Worm (Caenorhabditis elegans) whole organism, L4 larva: ENCODE results near the gene mrpl-16.

ENCODE experiments used
- F10B5.3 ChIP-seq: sonication (generic microtip); optimal IDR thresholded peaks from 2 replicates; lab custom pipeline; 2016; ENCODE audit warnings: mild to moderate bottlenecking, missing genetic modification characterization, missing compliant biosample characterization
- T20F7.1 ChIP-seq: fragments of 200-800 bp; sonication (Bioruptor generic); optimal IDR thresholded peaks from 2 replicates; lab custom pipeline; 2018; ENCODE audit warnings: mild to moderate bottlenecking, missing genetic modification characterization, missing compliant biosample characterization
- Y48G9A.11 ChIP-seq: fragments of 200-800 bp; sonication (Bioruptor generic); IDR thresholded peaks from 2 replicates; pipeline ENCODE4 v1.3.6; 2022; ENCODE audit warnings: missing genetic modification reagents, missing genetic modification characterization, missing compliant biosample characterization
- Y5F2A.4 ChIP-seq: fragments of 200-800 bp; sonication (Bioruptor generic); optimal IDR thresholded peaks from 2 replicates; lab custom pipeline; 2018; ENCODE audit warnings: mild to moderate bottlenecking, missing genetic modification characterization, missing compliant biosample characterization
- ZK546.5 ChIP-seq, 2 experiments: sonication (generic microtip); optimal IDR thresholded peaks; 2 replicates each; lab custom pipeline; 2017; ENCODE audit warnings: missing biosample characterization in 2 of 2, missing genetic modification characterization in 2 of 2
- aha-1 ChIP-seq: fragments of 150-350 bp; peaks from one replicate; lab custom pipeline; 2014; ENCODE audit warnings: missing biosample characterization, missing genetic modification characterization
- arid-1 ChIP-seq: fragments of 200-800 bp; sonication (Bioruptor generic); conservative IDR thresholded peaks from 2 replicates; pipeline ENCODE4 v1.3.6; 2022; ENCODE audit warnings: missing genetic modification reagents, missing genetic modification characterization, missing compliant biosample characterization
- ceh-32 ChIP-seq: sonication (generic microtip); optimal IDR thresholded peaks from 2 replicates; lab custom pipeline; 2016; ENCODE audit warnings: mild to moderate bottlenecking, missing genetic modification characterization, missing compliant biosample characterization; ENCODE audit not compliant: poor library complexity
- ceh-62 ChIP-seq: sonication (generic microtip); optimal IDR thresholded peaks from 2 replicates; lab custom pipeline; 2017; ENCODE audit warnings: missing biosample characterization, missing genetic modification characterization
- ces-1 ChIP-seq: fragments of 150-350 bp; sonication (generic microtip); optimal IDR thresholded peaks from 4 replicates; lab custom pipeline; 2014; ENCODE audit warnings: missing biosample characterization, missing genetic modification reagents, missing genetic modification characterization
- daf-16 ChIP-seq, 3 experiments: sonication (generic microtip); optimal IDR thresholded peaks; 2 replicates each; lab custom pipeline; 2016 to 2017; ENCODE audit warnings: missing genetic modification characterization in 3 of 3, missing genetic modification reagents in 3 of 3, mild to moderate bottlenecking in 2 of 3, missing compliant biosample characterization in 2 of 3, missing biosample characterization in 1 of 3, moderate library complexity in 1 of 3
- dmd-9 ChIP-seq: fragments of 200-800 bp; sonication (Bioruptor generic); IDR thresholded peaks from 2 replicates; pipeline ENCODE4 v1.3.6; 2022; ENCODE audit warnings: missing genetic modification reagents, missing genetic modification characterization, missing compliant biosample characterization
- gei-8 ChIP-seq: fragments of 200-800 bp; sonication (Bioruptor generic); optimal IDR thresholded peaks from 2 replicates; lab custom pipeline; 2018; ENCODE audit warnings: mild to moderate bottlenecking, missing genetic modification characterization, missing compliant biosample characterization
- hif-1 ChIP-seq, 2 experiments: sonication (generic microtip); optimal IDR thresholded peaks; 2 replicates each; lab custom pipeline; 2016 to 2017; ENCODE audit warnings: missing compliant biosample characterization in 2 of 2, missing genetic modification characterization in 2 of 2, missing genetic modification reagents in 2 of 2, missing genotype in 2 of 2, mild to moderate bottlenecking in 1 of 2
- lin-1 ChIP-seq: fragments of 200-800 bp; sonication (Bioruptor generic); IDR thresholded peaks from 2 replicates; pipeline ENCODE4 v1.3.6; 2022; ENCODE audit warnings: missing genetic modification reagents, missing genetic modification characterization, missing compliant biosample characterization
- lin-13 ChIP-seq: fragments of 150-350 bp; optimal IDR thresholded peaks from 2 replicates; lab custom pipeline; 2014; ENCODE audit warnings: missing biosample characterization, missing genetic modification reagents, missing genetic modification characterization
- lin-38 ChIP-seq: fragments of 200-800 bp; sonication (Bioruptor generic); IDR thresholded peaks from 2 replicates; pipeline ENCODE4 v1.3.6; 2022; ENCODE audit warnings: missing genetic modification reagents, missing genetic modification characterization, missing compliant biosample characterization
- lir-3 ChIP-seq: sonication (generic microtip); optimal IDR thresholded peaks from 2 replicates; lab custom pipeline; 2016; ENCODE audit warnings: mild to moderate bottlenecking, missing genetic modification characterization, missing compliant biosample characterization
- madf-5 ChIP-seq, 2 experiments: fragments of 200-800 bp; sonication (Bioruptor generic); IDR thresholded peaks; 2 replicates each; pipeline ENCODE4 v1.3.6; 2022; ENCODE audit warnings: missing compliant biosample characterization in 2 of 2, missing genetic modification characterization in 2 of 2
- mdt-29 ChIP-seq: fragments of 200-800 bp; sonication (Bioruptor generic); IDR thresholded peaks from 2 replicates; pipeline ENCODE4 v1.3.6; 2022; ENCODE audit warnings: missing genetic modification reagents, missing genetic modification characterization, missing compliant biosample characterization
- nhr-11 ChIP-seq: fragments of 150-350 bp; optimal IDR thresholded peaks from 2 replicates; lab custom pipeline; 2014; ENCODE audit warnings: missing biosample characterization, missing genetic modification characterization
- nhr-237 ChIP-seq: sonication (generic microtip); optimal IDR thresholded peaks from 2 replicates; lab custom pipeline; 2017; ENCODE audit warnings: missing biosample characterization, missing genetic modification characterization
- nhr-28 ChIP-seq: fragments of 150-350 bp; optimal IDR thresholded peaks from 2 replicates; lab custom pipeline; 2014; ENCODE audit warnings: missing biosample characterization, missing genetic modification characterization
- nhr-42 ChIP-seq: fragments of 200-800 bp; sonication (Bioruptor generic); IDR thresholded peaks from 2 replicates; pipeline ENCODE4 v1.3.6; 2022; ENCODE audit warnings: missing genetic modification characterization, missing compliant biosample characterization
- php-3 ChIP-seq: fragments of 200-800 bp; sonication (Bioruptor generic); IDR thresholded peaks from 2 replicates; pipeline ENCODE4 v1.3.6; 2022; ENCODE audit warnings: missing genetic modification reagents, missing genetic modification characterization, missing compliant biosample characterization
- saeg-2 ChIP-seq: fragments of 200-800 bp; sonication (Bioruptor generic); IDR thresholded peaks from 2 replicates; pipeline ENCODE4 v1.3.6; 2022; ENCODE audit warnings: missing genetic modification reagents, missing genetic modification characterization, missing compliant biosample characterization
- sdz-12 ChIP-seq: fragments of 200-800 bp; sonication (Bioruptor generic); optimal IDR thresholded peaks from 2 replicates; lab custom pipeline; 2018; ENCODE audit warnings: mild to moderate bottlenecking, missing genetic modification characterization, missing compliant biosample characterization
- skn-1 ChIP-seq: fragments of 150-350 bp; optimal IDR thresholded peaks from 2 replicates; lab custom pipeline; 2014; ENCODE audit warnings: missing biosample characterization, missing genetic modification characterization
- spr-1 ChIP-seq: sonication (generic microtip); optimal IDR thresholded peaks from 2 replicates; lab custom pipeline; 2016; ENCODE audit warnings: mild to moderate bottlenecking, missing genetic modification characterization, missing compliant biosample characterization
- tag-97 ChIP-seq: fragments of 200-800 bp; sonication (Bioruptor generic); IDR thresholded peaks from 2 replicates; pipeline ENCODE4 v1.3.6; 2022; ENCODE audit warnings: missing genetic modification characterization, missing compliant biosample characterization
- unc-130 ChIP-seq: sonication (generic microtip); optimal IDR thresholded peaks from 2 replicates; lab custom pipeline; 2016; ENCODE audit warnings: missing genetic modification reagents, missing genetic modification characterization, missing compliant biosample characterization
- unc-62 ChIP-seq, 3 experiments: fragments of 150-350 bp in 1 of 3; sonication (generic microtip); optimal IDR thresholded peaks in 2 of 3; peaks in 1 of 3; 1 replicate in 1 of 3; 2 replicates in 2 of 3; lab custom pipeline; 2014 to 2017; ENCODE audit warnings: missing biosample characterization in 3 of 3, missing genetic modification characterization in 3 of 3, missing genetic modification reagents in 3 of 3, missing genotype in 1 of 3
- zfp-2 ChIP-seq: sonication (generic microtip); optimal IDR thresholded peaks from 2 replicates; lab custom pipeline; 2016; ENCODE audit warnings: mild to moderate bottlenecking, missing genetic modification characterization, missing compliant biosample characterization
- zip-11 ChIP-seq: fragments of 200-800 bp; sonication (Bioruptor generic); IDR thresholded peaks from 2 replicates; pipeline ENCODE4 v1.3.6; 2022; ENCODE audit warnings: missing genetic modification characterization, missing compliant biosample characterization

mrpl-16 gene

ce11 chrIII:4677466-4677865, 26.7 kb upstream of the mrpl-16 start, which contains the start of gene srg-10:
Gene srg-10 (plus strand): TSS chrIII:4677766.
- no peak for TF ChIP-seq zip-11 (GFP tag; lab: Robert Waterston, UW)

- no peak for TF ChIP-seq sdz-12 (GFP tag; lab: Kevin White, UChicago)
- peak; percentile 97 for TF ChIP-seq aha-1 (tag; lab: Kevin White, UChicago)
Measured at ce11 chrIII:4679963-4680484, 24.2 kb upstream of the mrpl-16 start, which contains the start of gene srg-11. Gene srg-11 (plus strand): TSS chrIII:4680013.

DNA sequence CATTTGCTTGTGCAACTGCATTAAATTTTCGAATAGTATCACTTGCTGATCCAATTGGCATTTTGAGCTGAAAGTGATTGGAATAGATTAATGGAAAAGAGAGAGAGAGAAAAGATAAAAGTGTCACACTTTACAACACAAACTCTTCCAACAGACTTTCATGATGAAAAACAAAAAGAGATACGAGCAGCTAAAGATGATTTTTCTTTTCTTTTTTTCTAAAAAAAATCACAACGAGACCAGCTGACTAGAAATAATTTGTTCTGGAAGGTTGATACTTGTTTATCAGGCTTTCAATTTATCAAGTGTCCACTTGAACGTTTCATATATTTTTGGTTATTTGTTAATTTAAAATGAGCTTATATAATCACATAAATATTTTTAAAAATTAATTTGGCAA, 17.1 kb upstream of the mrpl-16 start:
- TF ChIP-seq zfp-2 (tag; lab: Kevin White, UChicago) (no peak), daf-16 (GFP tag; optimal IDR thresholded peaks at IDR 0.05; lab: Kevin White, UChicago) (peak in 1 of 2 experiments; percentile 87), daf-16 (tag; optimal IDR thresholded peaks at IDR 0.05; lab: Kevin White, UChicago) (no peak), saeg-2 (GFP tag; lab: Robert Waterston, UW) (no peak), hif-1 (tag; optimal IDR thresholded peaks at IDR 0.05; lab: Kevin White, UChicago) (peak in 1 of 2 experiments; percentile 15), lin-38 (GFP tag; lab: Robert Waterston, UW) (no peak), nhr-42 (no peak), nhr-11 (peak; percentile 50), unc-62 (GFP tag; optimal IDR thresholded peaks at IDR 0.05 in 1 of 2; lab: Kevin White, UChicago) (peak in 1 of 2 experiments; percentile 42), unc-62 (tag; optimal IDR thresholded peaks at IDR 0.05; lab: Kevin White, UChicago) (no peak), lin-13 (GFP tag; lab: Kevin White, UChicago) (no peak), ceh-62 (no peak), spr-1 (no peak)

- TF ChIP-seq lin-1 (GFP tag; lab: Robert Waterston, UW) = no peak
- TF ChIP-seq lir-3 (tag; lab: Kevin White, UChicago) = no peak
- no peak for TF ChIP-seq dmd-9
- no peak for TF ChIP-seq Y5F2A.4
- TF ChIP-seq ceh-32 (tag; lab: Kevin White, UChicago) = no peak
- TF ChIP-seq skn-1 (tag; lab: Kevin White, UChicago) = no peak
- no peak for TF ChIP-seq T20F7.1
- no peak for TF ChIP-seq nhr-28 (tag; lab: Kevin White, UChicago)
- TF ChIP-seq madf-5 (GFP tag; IDR thresholded peaks at IDR 0.05; lab: Robert Waterston, UW) = no peak
Measured at ce11 chrIII:4688356-4688755, 15.8 kb upstream of the mrpl-16 start, which contains the start of gene tag-243. Gene tag-243 (minus strand): TSS chrIII:4688456.

- TF ChIP-seq php-3 (GFP tag; lab: Robert Waterston, UW) (0 out of 2 replicates have a peak, but pooled peaks have one; percentile 14), F10B5.3 (tag; lab: Kevin White, UChicago) (no peak), saeg-2 (GFP tag; lab: Robert Waterston, UW) (no peak), arid-1 (no peak), hif-1 (tag; optimal IDR thresholded peaks at IDR 0.05; lab: Kevin White, UChicago) (no peak), daf-16 (GFP tag; optimal IDR thresholded peaks at IDR 0.05; lab: Kevin White, UChicago) (no peak), daf-16 (tag; optimal IDR thresholded peaks at IDR 0.05; lab: Kevin White, UChicago) (peak; percentile 73), mdt-29 (no peak), nhr-237 (tag; lab: Kevin White, UChicago) (no peak), aha-1 (tag; lab: Kevin White, UChicago) (peak; percentile 75), ZK546.5 (tag; optimal IDR thresholded peaks at IDR 0.05; lab: Kevin White, UChicago) (no peak), ces-1 (no peak), Y48G9A.11 (GFP tag; lab: Robert Waterston, UW) (no peak), unc-130 (GFP tag; lab: Kevin White, UChicago) (no peak), gei-8 (GFP tag; lab: Kevin White, UChicago) (no peak), tag-97 (GFP tag; lab: Robert Waterston, UW) (no peak)
Measured at ce11 chrIII:4688965-4689364, 15.2 kb upstream of the mrpl-16 start, which contains the start of gene ppat-1. Gene ppat-1 (plus strand): TSS chrIII:4689280.
